Fruit fly (Drosophila melanogaster) whole organism, embryonic: ENCODE results near the gene trx.

Source experiments
- Adf1 ChIP-seq: fragments of 200-800 bp; sonication (Bioruptor generic); IDR thresholded peaks from 2 replicates; pipeline ENCODE4 v1.3.6; 2022; ENCODE audit warnings: missing biosample characterization, missing genetic modification characterization
- Atf3 ChIP-seq: fragments of 200-800 bp; sonication (Bioruptor generic); optimal IDR thresholded peaks from 3 replicates; lab custom pipeline; 2016; ENCODE audit warnings: missing biosample characterization, missing genetic modification characterization
- CG10565 ChIP-seq: fragments of 200-800 bp; sonication (Bioruptor generic); optimal IDR thresholded peaks from 3 replicates; lab custom pipeline; 2016; ENCODE audit warnings: missing biosample characterization, mild to moderate bottlenecking, missing genetic modification characterization
- CG11696 ChIP-seq: fragments of 200-800 bp; sonication (Bioruptor generic); IDR thresholded peaks from 2 replicates; pipeline ENCODE4 v1.3.6; 2022; ENCODE audit warnings: missing biosample characterization, missing genetic modification characterization
- CG12155 ChIP-seq: fragments of 200-800 bp; sonication (Bioruptor generic); optimal IDR thresholded peaks from 3 replicates; lab custom pipeline; 2016; ENCODE audit warnings: missing biosample characterization, missing genetic modification characterization
- CG13775 ChIP-seq: fragments of 200-800 bp; sonication (Bioruptor generic); optimal IDR thresholded peaks from 3 replicates; lab custom pipeline; 2017; ENCODE audit warnings: missing biosample characterization, mild to moderate bottlenecking, missing genetic modification characterization
- CG13894 ChIP-seq: fragments of 200-800 bp; sonication (Bioruptor generic); optimal IDR thresholded peaks from 3 replicates; lab custom pipeline; 2018; ENCODE audit warnings: missing biosample characterization, mild to moderate bottlenecking, missing genetic modification characterization, moderate library complexity
- CG14860 ChIP-seq: fragments of 200-800 bp; sonication (Bioruptor generic); IDR thresholded peaks from 3 replicates; pipeline ENCODE4 v1.3.6; 2022; ENCODE audit warnings: missing biosample characterization, missing genetic modification characterization; ENCODE audit not compliant: partially characterized antibody
- CG17359 ChIP-seq: fragments of 200-800 bp; sonication (Bioruptor generic); optimal IDR thresholded peaks from 3 replicates; lab custom pipeline; 2018; ENCODE audit warnings: missing biosample characterization, mild to moderate bottlenecking, missing genetic modification characterization, moderate library complexity
- CG17361 ChIP-seq: fragments of 200-800 bp; sonication (Bioruptor generic); IDR thresholded peaks from 3 replicates; pipeline ENCODE4 v1.3.6; 2022; ENCODE audit warnings: missing biosample characterization, missing genetic modification characterization
- CG17802 ChIP-seq: fragments of 200-800 bp; sonication (Bioruptor generic); optimal IDR thresholded peaks from 2 replicates; lab custom pipeline; 2018; ENCODE audit warnings: missing biosample characterization, mild to moderate bottlenecking, missing genetic modification characterization, moderate library complexity
- CG31224 ChIP-seq: fragments of 200-800 bp; sonication (Bioruptor generic); IDR thresholded peaks from 2 replicates; pipeline ENCODE4 v1.3.6; 2022; ENCODE audit warnings: missing biosample characterization, missing genetic modification characterization
- CG31365 ChIP-seq: fragments of 200-800 bp; sonication (Bioruptor generic); optimal IDR thresholded peaks from 2 replicates; lab custom pipeline; 2018; ENCODE audit warnings: missing biosample characterization, mild to moderate bottlenecking, missing genetic modification characterization
- CG34422 ChIP-seq: fragments of 200-800 bp; sonication (Bioruptor generic); IDR thresholded peaks from 3 replicates; pipeline ENCODE4 v1.3.6; 2022; ENCODE audit warnings: missing biosample characterization, missing genetic modification characterization
- CG3838 ChIP-seq: fragments of 200-800 bp; sonication (Bioruptor generic); optimal IDR thresholded peaks from 3 replicates; lab custom pipeline; 2016; ENCODE audit warnings: missing biosample characterization, missing genetic modification characterization
- CG4424 ChIP-seq: fragments of 200-800 bp; sonication (Bioruptor generic); optimal IDR thresholded peaks from 3 replicates; lab custom pipeline; 2016; ENCODE audit warnings: missing biosample characterization, missing genetic modification characterization
- CG5180 ChIP-seq: fragments of 200-800 bp; sonication (Bioruptor generic); optimal IDR thresholded peaks from 3 replicates; lab custom pipeline; 2017; ENCODE audit warnings: missing biosample characterization, missing genetic modification characterization, mild to moderate bottlenecking, moderate library complexity, missing genetic modification reagents
- CG6654 ChIP-seq: fragments of 200-800 bp; sonication (Bioruptor generic); optimal IDR thresholded peaks from 2 replicates; lab custom pipeline; 2017; ENCODE audit warnings: missing biosample characterization, mild to moderate bottlenecking, missing genetic modification characterization
- CG6854 ChIP-seq: fragments of 200-800 bp; sonication (Bioruptor generic); optimal IDR thresholded peaks from 3 replicates; lab custom pipeline; 2017; ENCODE audit warnings: missing biosample characterization, mild to moderate bottlenecking, missing genetic modification characterization
- CG9609 ChIP-seq: fragments of 200-800 bp; sonication (Bioruptor generic); optimal IDR thresholded peaks from 3 replicates; lab custom pipeline; 2016; ENCODE audit warnings: missing biosample characterization, missing genetic modification characterization
- CTCF ChIP-seq: fragments of 200-800 bp; sonication (Bioruptor generic); optimal IDR thresholded peaks from 2 replicates; lab custom pipeline; 2017; ENCODE audit warnings: missing biosample characterization, mild to moderate bottlenecking, missing genetic modification characterization, moderate library complexity
- Kr ChIP-seq: fragments of 200-800 bp; sonication (Bioruptor generic); optimal IDR thresholded peaks from 2 replicates; lab custom pipeline; 2017; ENCODE audit warnings: missing biosample characterization, mild to moderate bottlenecking, missing genetic modification characterization
- MBD-R2 ChIP-seq: fragments of 200-800 bp; sonication (Bioruptor generic); IDR thresholded peaks from 2 replicates; pipeline ENCODE4 v1.3.6; 2022; ENCODE audit warnings: missing biosample characterization, missing genetic modification characterization
- Myb ChIP-seq: fragments of 200-800 bp; sonication (Bioruptor generic); optimal IDR thresholded peaks from 2 replicates; lab custom pipeline; 2016; ENCODE audit warnings: missing biosample characterization, missing genetic modification characterization
- Sry-δ ChIP-seq: fragments of 200-800 bp; sonication (Bioruptor generic); optimal IDR thresholded peaks from 2 replicates; lab custom pipeline; 2016; ENCODE audit warnings: missing biosample characterization, missing genetic modification characterization
- Ssrp ChIP-seq: fragments of 200-800 bp; sonication (Bioruptor generic); optimal IDR thresholded peaks from 2 replicates; lab custom pipeline; 2018; ENCODE audit warnings: missing biosample characterization, mild to moderate bottlenecking, missing genetic modification characterization, moderate library complexity
- Stat92E ChIP-seq, 3 experiments: fragments of >200 bp in 2 of 3; fragments of 200-800 bp in 1 of 3; sonication (Bioruptor generic) in 1 of 3; optimal IDR thresholded peaks; 2 replicates each; lab custom pipeline; 2017 to 2019; ENCODE audit warnings: missing biosample characterization in 3 of 3, missing genetic modification characterization in 3 of 3, mild to moderate bottlenecking in 1 of 3, moderate library complexity in 1 of 3
- Trl ChIP-seq, 3 experiments: fragments of >200 bp in 2 of 3; fragments of 200-800 bp in 1 of 3; sonication (Bioruptor generic) in 1 of 3; optimal IDR thresholded peaks; 2 replicates in 1 of 3; 3 replicates in 2 of 3; lab custom pipeline; 2016 to 2017; ENCODE audit warnings: missing biosample characterization in 1 of 3, missing genetic modification characterization in 1 of 3
- chif ChIP-seq, 2 experiments: fragments of 200-800 bp; sonication (Bioruptor generic); optimal IDR thresholded peaks; 3 replicates each; lab custom pipeline; 2016; ENCODE audit warnings: missing biosample characterization in 2 of 2, missing genetic modification characterization in 2 of 2
- croc ChIP-seq: fragments of 200-800 bp; sonication (Bioruptor generic); conservative IDR thresholded peaks from 3 replicates; pipeline ENCODE4 v1.3.6; 2022; ENCODE audit warnings: missing biosample characterization, missing genetic modification characterization
- danr ChIP-seq: fragments of 200-800 bp; sonication (Bioruptor generic); IDR thresholded peaks from 2 replicates; pipeline ENCODE4 v1.3.6; 2022; ENCODE audit warnings: missing biosample characterization, missing genetic modification characterization
- dmrt11E ChIP-seq: fragments of 200-800 bp; sonication (Bioruptor generic); optimal IDR thresholded peaks from 3 replicates; lab custom pipeline; 2018; ENCODE audit warnings: missing biosample characterization, mild to moderate bottlenecking, missing genetic modification characterization, moderate library complexity
- fd102C ChIP-seq: fragments of 200-800 bp; sonication (Bioruptor generic); optimal IDR thresholded peaks from 2 replicates; lab custom pipeline; 2018; ENCODE audit warnings: missing biosample characterization, mild to moderate bottlenecking, missing genetic modification characterization, moderate library complexity
- grau ChIP-seq: fragments of 200-800 bp; optimal IDR thresholded peaks from 3 replicates; lab custom pipeline; 2019; ENCODE audit warnings: missing biosample characterization, mild to moderate bottlenecking, missing genetic modification characterization, moderate library complexity
- hb ChIP-seq: fragments of 200-800 bp; sonication (Bioruptor generic); IDR thresholded peaks from 3 replicates; pipeline ENCODE4 v1.3.6; 2022; ENCODE audit warnings: missing biosample characterization, missing genetic modification characterization; ENCODE audit not compliant: partially characterized antibody
- jigr1 ChIP-seq: fragments of 200-800 bp; sonication (Bioruptor generic); IDR thresholded peaks from 3 replicates; pipeline ENCODE4 v1.3.6; 2022; ENCODE audit warnings: missing biosample characterization, missing genetic modification characterization
- jumu ChIP-seq: fragments of 200-800 bp; sonication (Bioruptor generic); optimal IDR thresholded peaks from 3 replicates; lab custom pipeline; 2016; ENCODE audit warnings: missing biosample characterization, missing genetic modification characterization
- kah ChIP-seq: fragments of 200-800 bp; sonication (Bioruptor generic); optimal IDR thresholded peaks from 2 replicates; lab custom pipeline; 2018; ENCODE audit warnings: missing biosample characterization, mild to moderate bottlenecking, missing genetic modification characterization
- knrl ChIP-seq: fragments of 200-800 bp; sonication (Bioruptor generic); IDR thresholded peaks from 3 replicates; pipeline ENCODE4 v1.3.6; 2022; ENCODE audit warnings: missing biosample characterization, missing genetic modification characterization; ENCODE audit not compliant: partially characterized antibody
- p53 ChIP-seq: fragments of 200-800 bp; sonication (Bioruptor generic); optimal IDR thresholded peaks from 2 replicates; lab custom pipeline; 2016; ENCODE audit warnings: missing biosample characterization, missing genetic modification characterization
- pan ChIP-seq, 4 experiments: fragments of >200 bp in 3 of 4; fragments of 200-800 bp in 1 of 4; sonication (Bioruptor generic) in 1 of 4; optimal IDR thresholded peaks in 3 of 4; IDR thresholded peaks in 1 of 4; 2 replicates each; pipeline versions ENCODE4 v1.3.6 to Lab custom; 2017 to 2022; ENCODE audit warnings: missing biosample characterization in 2 of 4, missing genetic modification characterization in 2 of 4, mixed read lengths in 1 of 4
- repo ChIP-seq: fragments of 200-800 bp; sonication (Bioruptor generic); optimal IDR thresholded peaks from 2 replicates; lab custom pipeline; 2016; ENCODE audit warnings: missing biosample characterization, missing genetic modification characterization
- scrt ChIP-seq: fragments of 200-800 bp; sonication (Bioruptor generic); optimal IDR thresholded peaks from 2 replicates; lab custom pipeline; 2018; ENCODE audit warnings: missing biosample characterization, mild to moderate bottlenecking, missing genetic modification characterization, moderate library complexity
- slbo ChIP-seq: fragments of 200-800 bp; sonication (Bioruptor generic); IDR thresholded peaks from 2 replicates; pipeline ENCODE4 v1.3.6; 2022; ENCODE audit warnings: missing biosample characterization, missing genetic modification characterization
- slp2 ChIP-seq: fragments of 200-800 bp; sonication (Bioruptor generic); optimal IDR thresholded peaks from 2 replicates; lab custom pipeline; 2016; ENCODE audit warnings: missing biosample characterization, missing genetic modification characterization
- sr ChIP-seq: fragments of 200-800 bp; sonication (Bioruptor generic); IDR thresholded peaks from 3 replicates; pipeline ENCODE4 v1.3.6; 2022; ENCODE audit warnings: missing biosample characterization, missing genetic modification characterization
- tap ChIP-seq: fragments of 200-800 bp; optimal IDR thresholded peaks from 3 replicates; lab custom pipeline; 2019; ENCODE audit warnings: missing biosample characterization, mild to moderate bottlenecking, missing genetic modification characterization, moderate library complexity
- zf30C ChIP-seq: fragments of 200-800 bp; sonication (Bioruptor generic); optimal IDR thresholded peaks from 3 replicates; lab custom pipeline; 2018; ENCODE audit warnings: missing biosample characterization, mild to moderate bottlenecking, missing genetic modification characterization

The trx gene

dm6 chr3R:14326250-14327112 is 39.8 kb upstream of the trx start, which contains the start of the genes Afti and ATPsynE (continued):
- peak; percentile 41 for TF ChIP-seq MBD-R2 (GFP tag; lab: Robert Waterston, UW)
- peak; percentile 78 for TF ChIP-seq Sry-δ (GFP tag; lab: Kevin White, UChicago)
- TF ChIP-seq zf30C (GFP tag; lab: Kevin White, UChicago) = no peak
- TF ChIP-seq CG4424 (GFP tag; lab: Kevin White, UChicago) = peak; percentile 64
- peak; percentile 73 for TF ChIP-seq CG17359
- peak; percentile 70 for TF ChIP-seq grau (tag; lab: Kevin White, UChicago)
- no peak for TF ChIP-seq kah (GFP tag; lab: Kevin White, UChicago)
- peak; percentile 72 for TF ChIP-seq jumu (GFP tag; lab: Kevin White, UChicago)
- TF ChIP-seq CG5180 = no peak
- TF ChIP-seq CTCF (GFP tag; lab: Kevin White, UChicago) = peak; percentile 46
- TF ChIP-seq Adf1 = peak; percentile 29; the same call in 1 of the 2 replicates
- no peak for TF ChIP-seq CG3838
- peak; percentile 69 for TF ChIP-seq CG12155 (GFP tag; lab: Kevin White, UChicago)
- TF ChIP-seq p53 (GFP tag; lab: Kevin White, UChicago) = peak; percentile 48
- TF ChIP-seq tap = no peak
- peak in 1 of 2 experiments; percentile 63 for TF ChIP-seq chif (GFP tag; optimal IDR thresholded peaks at IDR 0.05; lab: Kevin White, UChicago)
- TF ChIP-seq Atf3 (GFP tag; lab: Kevin White, UChicago) = peak; percentile 28
- TF ChIP-seq sr (GFP tag; lab: Robert Waterston, UW) = no peak
- no peak for TF ChIP-seq Kr (GFP tag; lab: Kevin White, UChicago)
- TF ChIP-seq CG11696 (GFP tag; lab: Robert Waterston, UW) = no peak
- TF ChIP-seq danr (GFP tag; lab: Robert Waterston, UW) = 0 out of 2 replicates have a peak, but pooled peaks have one; percentile 32
- TF ChIP-seq Trl (optimal IDR thresholded peaks at IDR 0.05; lab: Kevin White, UChicago) = no peak
- peak; percentile 73 for TF ChIP-seq Trl (GFP tag; optimal IDR thresholded peaks at IDR 0.05; lab: Kevin White, UChicago)
- no peak for TF ChIP-seq Stat92E (GFP tag; optimal IDR thresholded peaks at IDR 0.05; lab: Kevin White, UChicago)
- peak; percentile 64 for TF ChIP-seq CG13894 (tag; lab: Kevin White, UChicago)
- TF ChIP-seq CG6854 (GFP tag; lab: Kevin White, UChicago) = no peak
- no peak for TF ChIP-seq jigr1 (GFP tag; lab: Robert Waterston, UW)
- peak; percentile 13 for TF ChIP-seq CG17802 (tag; lab: Kevin White, UChicago)
- TF ChIP-seq CG17361 (GFP tag; lab: Robert Waterston, UW) = peak; percentile 74
- TF ChIP-seq CG6654 (GFP tag; lab: Kevin White, UChicago) = peak; percentile 41
- TF ChIP-seq CG31365 (tag; lab: Kevin White, UChicago) = no peak
- TF ChIP-seq CG14860 (GFP tag; lab: Robert Waterston, UW) = peak; percentile 59
- peak; percentile 63 for TF ChIP-seq Ssrp (tag; lab: Kevin White, UChicago)
- TF ChIP-seq knrl (GFP tag; lab: Robert Waterston, UW) = peak; percentile 72
- peak; percentile 67 for TF ChIP-seq CG13775 (GFP tag; lab: Kevin White, UChicago)
- peak; percentile 87 for TF ChIP-seq slbo (GFP tag; lab: Robert Waterston, UW)
- TF ChIP-seq dmrt11E (tag; lab: Kevin White, UChicago) = peak; percentile 67
- TF ChIP-seq hb (GFP tag; lab: Robert Waterston, UW) = peak; percentile 44; the same call in 2 of the 3 replicates
- TF ChIP-seq scrt (GFP tag; lab: Kevin White, UChicago) = no peak
- peak; percentile 43 for TF ChIP-seq CG10565 (GFP tag; lab: Kevin White, UChicago)
- no peak for TF ChIP-seq pan (optimal IDR thresholded peaks at IDR 0.05; lab: Kevin White, UChicago)
- TF ChIP-seq pan (GFP tag; optimal IDR thresholded peaks at IDR 0.05 in 1 of 2, IDR thresholded peaks at IDR 0.05 in 1 of 2) = peak in 1 of 2 experiments; percentile 78
- TF ChIP-seq Myb = peak; percentile 65
- peak; percentile 56 for TF ChIP-seq croc
- peak; percentile 55 for TF ChIP-seq CG34422
- peak; percentile 63 for TF ChIP-seq CG9609 (GFP tag; lab: Kevin White, UChicago)
- peak; percentile 58; the same call in 1 of the 2 replicates for TF ChIP-seq CG31224 (GFP tag; lab: Robert Waterston, UW)
- peak; percentile 65 for TF ChIP-seq slp2 (GFP tag; lab: Kevin White, UChicago)
- TF ChIP-seq fd102C (GFP tag; lab: Kevin White, UChicago) = no peak
- TF ChIP-seq repo (GFP tag; lab: Kevin White, UChicago) = peak; percentile 21
